Worm (Caenorhabditis elegans): ENCODE data around the gene aat-4.

- TF ChIP-seq nhr-77 (tag; optimal IDR thresholded peaks at IDR 0.05) = no peak
- no peak for TF ChIP-seq madf-5 (GFP tag; IDR thresholded peaks at IDR 0.05)
- TF ChIP-seq R02D3.7 (tag; optimal IDR thresholded peaks at IDR 0.05) = no peak
- TF ChIP-seq lin-39 (tag; optimal IDR thresholded peaks at IDR 0.05) = no peak
- TF ChIP-seq saeg-2 (GFP tag; IDR thresholded peaks at IDR 0.05) = no peak
- peak; percentile 32 for TF ChIP-seq aha-1 (tag)
- no peak for TF ChIP-seq lin-15B (tag; optimal IDR thresholded peaks at IDR 0.05)
- no peak for TF ChIP-seq lsy-2 (tag; optimal IDR thresholded peaks at IDR 0.05)
Observed at ce11 chrIV:6227974-6228373, 47.5 kb downstream of the aat-4 start, which contains the start of gene C49A9.1.

Measured in whole organism, L4 larva.